Worm (Caenorhabditis elegans) whole organism, mixed stage, embryonic: ENCODE measurements around the gene spo-11.

ENCODE experiments used
- M03D4.4 ChIP-seq: sonication (generic microtip); optimal IDR thresholded peaks from 2 replicates; lab custom pipeline; 2017; ENCODE audit warnings: mild to moderate bottlenecking, missing genetic modification characterization, missing compliant biosample characterization
- bed-3 ChIP-seq: fragments of 200-800 bp; sonication (Bioruptor generic); optimal IDR thresholded peaks from 3 replicates; lab custom pipeline; 2018; ENCODE audit warnings: mild to moderate bottlenecking, missing genetic modification characterization, moderate library complexity, missing compliant biosample characterization
- drap-1 ChIP-seq: fragments of 200-800 bp; sonication (Bioruptor generic); optimal IDR thresholded peaks from 3 replicates; lab custom pipeline; 2018; ENCODE audit warnings: mild to moderate bottlenecking, missing genetic modification characterization, missing compliant biosample characterization
- elt-1 ChIP-seq: sonication (generic microtip); optimal IDR thresholded peaks from 2 replicates; lab custom pipeline; 2017; ENCODE audit warnings: missing genetic modification characterization, mild to moderate bottlenecking, missing compliant biosample characterization, antibody characterized with exemption, moderate library complexity, borderline replicate concordance; ENCODE audit not compliant: insufficient read depth
- lin-13 ChIP-seq: fragments of 150-350 bp; optimal IDR thresholded peaks from 2 replicates; lab custom pipeline; 2014; ENCODE audit warnings: missing biosample characterization, missing genetic modification characterization
- lsy-2 ChIP-seq: fragments of 150-350 bp; optimal IDR thresholded peaks from 2 replicates; lab custom pipeline; 2014; ENCODE audit warnings: missing biosample characterization, missing genetic modification characterization
- mep-1 ChIP-seq: fragments of 150-350 bp; optimal IDR thresholded peaks from 2 replicates; lab custom pipeline; 2017; ENCODE audit warnings: missing biosample characterization, missing genetic modification reagents, missing genetic modification characterization, inconsistent platforms
- nhr-28 ChIP-seq: fragments of 150-350 bp; optimal IDR thresholded peaks from 2 replicates; lab custom pipeline; 2014; ENCODE audit warnings: missing biosample characterization, missing genetic modification characterization
- pha-4 ChIP-seq: fragments of 150-350 bp; optimal IDR thresholded peaks from 2 replicates; lab custom pipeline; 2018; ENCODE audit warnings: missing biosample characterization, missing genetic modification reagents, missing genetic modification characterization
- unc-120 ChIP-seq: sonication (generic microtip); optimal IDR thresholded peaks from 2 replicates; lab custom pipeline; 2017; ENCODE audit warnings: missing genetic modification characterization, missing compliant biosample characterization; ENCODE audit not compliant: poor library complexity, severe bottlenecking

DNA sequence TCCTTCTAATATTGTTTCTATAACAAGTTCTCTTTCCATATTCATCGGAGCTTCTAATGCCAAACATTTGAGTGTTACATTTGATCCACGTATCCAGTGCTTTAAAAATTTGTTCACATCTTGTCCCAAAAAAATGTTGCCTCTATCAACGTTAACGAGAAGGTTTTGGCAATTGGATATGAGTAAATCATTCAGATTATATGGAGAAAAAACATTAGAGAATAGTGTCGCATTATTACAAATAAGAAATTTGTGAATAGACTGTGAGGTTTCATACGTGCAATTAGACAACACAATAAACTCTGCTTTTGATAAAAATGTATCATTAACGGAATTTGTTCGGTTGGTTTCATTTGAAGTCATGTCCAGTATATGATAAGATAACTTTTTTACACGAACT, 35.2 kb upstream of the spo-11 start, which contains the start of gene mboa-4:
- TF ChIP-seq nhr-28 (tag; lab: Kevin White, UChicago): no peak
- no peak for TF ChIP-seq lsy-2 (tag; lab: Kevin White, UChicago)
- TF ChIP-seq pha-4 (tag; lab: Kevin White, UChicago): no peak
- TF ChIP-seq drap-1 (GFP tag; lab: Kevin White, UChicago): no peak
- no peak for TF ChIP-seq bed-3
- no peak for TF ChIP-seq mep-1 (tag; lab: Kevin White, UChicago)
- TF ChIP-seq elt-1 (tag; lab: Kevin White, UChicago): no peak
- no peak for TF ChIP-seq M03D4.4 (tag; lab: Kevin White, UChicago)
- TF ChIP-seq unc-120 (tag; lab: Kevin White, UChicago): no peak
- TF ChIP-seq lin-13 (tag; lab: Kevin White, UChicago): no peak
